Fruit fly (Drosophila melanogaster) whole organism, embryonic: Measurements from ENCODE around the gene Golgin84.
A peak's percentile ranks its signal among the peaks of the same experiment; 100 is the strongest.

Experiments used
- Bgb ChIP-seq: fragments of 200-800 bp; sonication (Bioruptor generic); IDR thresholded peaks from 2 replicates; pipeline ENCODE4 v1.3.6; 2022; ENCODE audit warnings: missing biosample characterization, missing genetic modification characterization; ENCODE audit not compliant: partially characterized antibody
- Bteb2 ChIP-seq: fragments of 200-800 bp; sonication (Bioruptor generic); optimal IDR thresholded peaks from 2 replicates; lab custom pipeline; 2016; ENCODE audit warnings: missing biosample characterization, missing genetic modification characterization
- CG12104 ChIP-seq: fragments of 200-800 bp; sonication (Bioruptor generic); optimal IDR thresholded peaks from 3 replicates; lab custom pipeline; 2016; ENCODE audit warnings: missing biosample characterization, missing genetic modification characterization
- CG12659 ChIP-seq: fragments of 200-800 bp; sonication (Bioruptor generic); optimal IDR thresholded peaks from 3 replicates; lab custom pipeline; 2017; ENCODE audit warnings: mild to moderate bottlenecking, missing biosample characterization, missing genetic modification reagents, missing genetic modification characterization
- CG12744 ChIP-seq: fragments of 200-800 bp; sonication (Bioruptor generic); optimal IDR thresholded peaks from 2 replicates; lab custom pipeline; 2016; ENCODE audit warnings: missing biosample characterization, missing genetic modification characterization
- CG13775 ChIP-seq: fragments of 200-800 bp; sonication (Bioruptor generic); optimal IDR thresholded peaks from 3 replicates; lab custom pipeline; 2017; ENCODE audit warnings: missing biosample characterization, mild to moderate bottlenecking, missing genetic modification characterization
- CG14710 ChIP-seq: fragments of 200-800 bp; sonication (Bioruptor generic); optimal IDR thresholded peaks from 3 replicates; lab custom pipeline; 2019; ENCODE audit warnings: missing biosample characterization, mild to moderate bottlenecking, missing genetic modification characterization, moderate library complexity
- CG14860 ChIP-seq: fragments of 200-800 bp; sonication (Bioruptor generic); IDR thresholded peaks from 3 replicates; pipeline ENCODE4 v1.3.6; 2022; ENCODE audit warnings: missing biosample characterization, missing genetic modification characterization; ENCODE audit not compliant: partially characterized antibody
- CG15696 ChIP-seq: fragments of 200-800 bp; sonication (Bioruptor generic); optimal IDR thresholded peaks from 2 replicates; lab custom pipeline; 2019; ENCODE audit warnings: missing biosample characterization, mild to moderate bottlenecking, missing genetic modification characterization, moderate library complexity
- CG16813 ChIP-seq: fragments of 200-800 bp; sonication (Bioruptor generic); IDR thresholded peaks from 3 replicates; pipeline ENCODE4 v1.3.6; 2022; ENCODE audit warnings: missing biosample characterization, missing genetic modification characterization; ENCODE audit not compliant: partially characterized antibody
- CG17385 ChIP-seq: fragments of 200-800 bp; sonication (Bioruptor generic); optimal IDR thresholded peaks from 3 replicates; lab custom pipeline; 2018; ENCODE audit warnings: missing biosample characterization, mild to moderate bottlenecking, missing genetic modification characterization
- CG17829 ChIP-seq: fragments of 200-800 bp; optimal IDR thresholded peaks from 2 replicates; lab custom pipeline; 2019; ENCODE audit warnings: missing biosample characterization, mild to moderate bottlenecking, missing genetic modification characterization, moderate library complexity
- CG18619 ChIP-seq: fragments of 200-800 bp; sonication (Bioruptor generic); optimal IDR thresholded peaks from 3 replicates; lab custom pipeline; 2017; ENCODE audit warnings: missing biosample characterization, mild to moderate bottlenecking, missing genetic modification characterization
- CG2712 ChIP-seq: fragments of 200-800 bp; optimal IDR thresholded peaks from 3 replicates; lab custom pipeline; 2019; ENCODE audit warnings: missing biosample characterization, mild to moderate bottlenecking, missing genetic modification characterization, moderate library complexity
- CG2889 ChIP-seq: fragments of 200-800 bp; sonication (Bioruptor generic); IDR thresholded peaks from 3 replicates; pipeline ENCODE4 v1.3.6; 2022; ENCODE audit warnings: missing biosample characterization, missing genetic modification characterization
- CG34376 ChIP-seq: fragments of 200-800 bp; sonication (Bioruptor generic); optimal IDR thresholded peaks from 2 replicates; lab custom pipeline; 2018; ENCODE audit warnings: missing biosample characterization, mild to moderate bottlenecking, missing genetic modification characterization
- CG7745 ChIP-seq: fragments of 200-800 bp; sonication (Bioruptor generic); optimal IDR thresholded peaks from 2 replicates; lab custom pipeline; 2018; ENCODE audit warnings: missing biosample characterization, mild to moderate bottlenecking, missing genetic modification characterization, moderate library complexity
- CG8388 ChIP-seq: fragments of 200-800 bp; sonication (Bioruptor generic); optimal IDR thresholded peaks from 2 replicates; lab custom pipeline; 2019; ENCODE audit warnings: missing biosample characterization, mild to moderate bottlenecking, missing genetic modification characterization, moderate library complexity
- Chrac-16 ChIP-seq: fragments of 200-800 bp; sonication (Bioruptor generic); optimal IDR thresholded peaks from 3 replicates; lab custom pipeline; 2016; ENCODE audit warnings: missing biosample characterization, missing genetic modification characterization
- D ChIP-seq, 2 experiments: fragments of 200-800 bp in 1 of 2; fragments of >200 bp in 1 of 2; sonication (Bioruptor generic) in 1 of 2; optimal IDR thresholded peaks; 2 replicates in 1 of 2; 3 replicates in 1 of 2; lab custom pipeline; 2017; ENCODE audit warnings: mild to moderate bottlenecking in 1 of 2, missing biosample characterization in 1 of 2, missing genetic modification characterization in 1 of 2, missing genetic modification reagents in 1 of 2
- D19B ChIP-seq: fragments of 200-800 bp; sonication (Bioruptor generic); optimal IDR thresholded peaks from 2 replicates; lab custom pipeline; 2017; ENCODE audit warnings: missing biosample characterization, mild to moderate bottlenecking, missing genetic modification characterization
- E2f1 ChIP-seq: fragments of 200-800 bp; sonication (Bioruptor generic); IDR thresholded peaks from 2 replicates; pipeline ENCODE4 v1.3.6; 2022; ENCODE audit warnings: missing biosample characterization, missing genetic modification characterization
- Elba2 ChIP-seq: fragments of 200-800 bp; sonication (Bioruptor generic); optimal IDR thresholded peaks from 3 replicates; lab custom pipeline; 2016; ENCODE audit warnings: missing biosample characterization, missing genetic modification characterization
- Fer2 ChIP-seq: fragments of 200-800 bp; sonication (Bioruptor generic); optimal IDR thresholded peaks from 2 replicates; lab custom pipeline; 2018; ENCODE audit warnings: missing biosample characterization, mild to moderate bottlenecking, missing genetic modification characterization, moderate library complexity
- Hsf ChIP-seq: fragments of 200-800 bp; sonication (Bioruptor generic); optimal IDR thresholded peaks from 3 replicates; lab custom pipeline; 2016; ENCODE audit warnings: missing biosample characterization, missing genetic modification characterization
- Scr ChIP-seq: fragments of 200-800 bp; sonication (Bioruptor generic); IDR thresholded peaks from 2 replicates; pipeline ENCODE4 v1.3.6; 2022; ENCODE audit warnings: missing biosample characterization, missing genetic modification characterization; ENCODE audit not compliant: partially characterized antibody
- Six4 ChIP-seq: fragments of 200-800 bp; sonication (Bioruptor generic); optimal IDR thresholded peaks from 2 replicates; lab custom pipeline; 2016; ENCODE audit warnings: missing biosample characterization, missing genetic modification characterization
- Sry-δ ChIP-seq: fragments of 200-800 bp; sonication (Bioruptor generic); optimal IDR thresholded peaks from 2 replicates; lab custom pipeline; 2016; ENCODE audit warnings: missing biosample characterization, missing genetic modification characterization
- YL-1 ChIP-seq: fragments of 200-800 bp; sonication (Bioruptor generic); optimal IDR thresholded peaks from 3 replicates; lab custom pipeline; 2017; ENCODE audit warnings: missing biosample characterization, mild to moderate bottlenecking, missing genetic modification characterization
- az2 ChIP-seq: fragments of 200-800 bp; sonication (Bioruptor generic); optimal IDR thresholded peaks from 3 replicates; lab custom pipeline; 2016; ENCODE audit warnings: missing biosample characterization, missing genetic modification characterization
- bbx ChIP-seq: fragments of 200-800 bp; sonication (Bioruptor generic); IDR thresholded peaks from 2 replicates; pipeline ENCODE4 v1.3.6; 2022; ENCODE audit warnings: missing biosample characterization, missing genetic modification characterization; ENCODE audit not compliant: partially characterized antibody
- caup ChIP-seq: fragments of 200-800 bp; sonication (Bioruptor generic); optimal IDR thresholded peaks from 3 replicates; lab custom pipeline; 2017; ENCODE audit warnings: missing biosample characterization, mild to moderate bottlenecking, missing genetic modification characterization, moderate library complexity; ENCODE audit not compliant: severe bottlenecking
- da ChIP-seq: fragments of 200-800 bp; sonication (Bioruptor generic); optimal IDR thresholded peaks from 2 replicates; lab custom pipeline; 2016; ENCODE audit warnings: missing biosample characterization, missing genetic modification characterization
- gcm2 ChIP-seq: fragments of 200-800 bp; sonication (Bioruptor generic); optimal IDR thresholded peaks from 2 replicates; lab custom pipeline; 2016; ENCODE audit warnings: missing biosample characterization, missing genetic modification characterization
- gem ChIP-seq: fragments of 200-800 bp; sonication (Bioruptor generic); optimal IDR thresholded peaks from 2 replicates; lab custom pipeline; 2019; ENCODE audit warnings: missing biosample characterization, mild to moderate bottlenecking, missing genetic modification characterization, moderate library complexity
- her ChIP-seq: fragments of 200-800 bp; sonication (Bioruptor generic); optimal IDR thresholded peaks from 2 replicates; lab custom pipeline; 2016; ENCODE audit warnings: missing biosample characterization, missing genetic modification characterization
- jigr1 ChIP-seq: fragments of 200-800 bp; sonication (Bioruptor generic); IDR thresholded peaks from 3 replicates; pipeline ENCODE4 v1.3.6; 2022; ENCODE audit warnings: missing biosample characterization, missing genetic modification characterization
- nmo ChIP-seq: fragments of 200-800 bp; sonication (Bioruptor generic); optimal IDR thresholded peaks from 2 replicates; lab custom pipeline; 2018; ENCODE audit warnings: missing biosample characterization, mild to moderate bottlenecking, missing genetic modification characterization, moderate library complexity
- nom ChIP-seq: fragments of 200-800 bp; sonication (Bioruptor generic); optimal IDR thresholded peaks from 2 replicates; lab custom pipeline; 2017; ENCODE audit warnings: missing biosample characterization, missing genetic modification characterization, mild to moderate bottlenecking, moderate library complexity, missing genetic modification reagents
- p53 ChIP-seq: fragments of 200-800 bp; sonication (Bioruptor generic); optimal IDR thresholded peaks from 2 replicates; lab custom pipeline; 2016; ENCODE audit warnings: missing biosample characterization, missing genetic modification characterization
- row ChIP-seq: fragments of 200-800 bp; sonication (Bioruptor generic); IDR thresholded peaks from 3 replicates; pipeline ENCODE4 v1.3.6; 2022; ENCODE audit warnings: missing biosample characterization, missing genetic modification characterization
- salm ChIP-seq: fragments of 200-800 bp; sonication (Bioruptor generic); optimal IDR thresholded peaks from 2 replicates; lab custom pipeline; 2018; ENCODE audit warnings: missing biosample characterization, mild to moderate bottlenecking, missing genetic modification characterization
- so ChIP-seq: fragments of 200-800 bp; sonication (Bioruptor generic); IDR thresholded peaks from 3 replicates; pipeline ENCODE4 v1.3.6; 2022; ENCODE audit warnings: missing biosample characterization, missing genetic modification characterization
- sob ChIP-seq: fragments of 200-800 bp; sonication (Bioruptor generic); IDR thresholded peaks from 2 replicates; pipeline ENCODE4 v1.3.6; 2022; ENCODE audit warnings: missing biosample characterization, missing genetic modification characterization
- sr ChIP-seq: fragments of 200-800 bp; sonication (Bioruptor generic); IDR thresholded peaks from 3 replicates; pipeline ENCODE4 v1.3.6; 2022; ENCODE audit warnings: missing biosample characterization, missing genetic modification characterization
- stc ChIP-seq: fragments of 200-800 bp; sonication (Bioruptor generic); IDR thresholded peaks from 2 replicates; pipeline ENCODE4 v1.3.6; 2022; ENCODE audit warnings: missing biosample characterization, missing genetic modification characterization
- tap ChIP-seq: fragments of 200-800 bp; optimal IDR thresholded peaks from 3 replicates; lab custom pipeline; 2019; ENCODE audit warnings: missing biosample characterization, mild to moderate bottlenecking, missing genetic modification characterization, moderate library complexity
- zfh1 ChIP-seq: fragments of 200-800 bp; sonication (Bioruptor generic); IDR thresholded peaks from 3 replicates; pipeline ENCODE4 v1.3.6; 2022; ENCODE audit warnings: missing biosample characterization, missing genetic modification characterization

Golgin84 gene

DNA sequence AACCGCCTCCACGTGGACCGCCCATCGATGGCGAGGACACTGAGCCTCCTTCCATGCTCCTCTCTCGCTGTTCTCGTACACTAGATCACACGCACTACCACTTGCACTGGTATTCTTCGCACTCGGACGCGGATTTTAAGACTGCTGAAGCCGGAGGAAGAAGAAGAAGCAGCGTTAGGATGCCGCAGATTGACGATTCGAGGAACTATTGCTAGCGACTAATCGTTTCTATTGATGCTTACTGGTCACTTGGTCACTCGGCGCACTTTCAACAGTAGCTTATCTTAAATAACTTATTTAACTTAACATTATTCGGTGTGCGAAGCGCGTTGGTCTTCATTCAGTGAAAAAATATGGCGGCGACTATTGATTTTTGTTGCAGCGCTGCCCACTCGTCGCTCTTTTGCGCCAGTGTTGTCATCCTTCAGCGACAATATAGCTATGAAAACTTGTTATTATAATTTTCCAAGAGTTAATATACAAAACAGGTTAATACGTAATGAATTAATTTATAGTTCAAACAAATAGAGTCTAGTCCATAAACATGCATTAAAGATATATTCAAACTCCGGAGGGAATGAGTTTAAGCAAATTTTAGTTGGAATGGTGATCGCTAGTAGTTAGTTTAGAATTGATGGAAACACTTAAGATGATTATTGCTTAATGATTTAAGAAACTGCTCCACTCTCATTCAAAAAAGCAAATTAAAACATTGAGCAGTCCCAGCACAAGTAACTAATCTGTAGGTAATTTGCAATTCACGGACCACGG, 9.1 kb downstream of the Golgin84 start, which contains the start of the genes CG5746 and CG6454 (continued):
- TF ChIP-seq Sry-δ (GFP tag; lab: Kevin White, UChicago): peak; percentile 38
- TF ChIP-seq YL-1 (GFP tag; lab: Kevin White, UChicago): peak; percentile 89
- peak; percentile 35; the same call in 1 of the 3 replicates for TF ChIP-seq zfh1 (GFP tag; lab: Robert Waterston, UW)
- TF ChIP-seq Elba2: peak; percentile 10
- TF ChIP-seq CG18619 (GFP tag; lab: Kevin White, UChicago): peak; percentile 62
- no peak for TF ChIP-seq D19B (GFP tag; lab: Kevin White, UChicago)
- no peak for TF ChIP-seq da (GFP tag; lab: Kevin White, UChicago)
- TF ChIP-seq salm (tag; lab: Kevin White, UChicago): no peak
- TF ChIP-seq caup (GFP tag; lab: Kevin White, UChicago): no peak
- TF ChIP-seq CG14860 (GFP tag; lab: Robert Waterston, UW): no peak
- no peak for TF ChIP-seq tap
- 0 out of 2 replicates have a peak, but pooled peaks have one; percentile 19 for TF ChIP-seq E2f1 (GFP tag; lab: Robert Waterston, UW)
- no peak for TF ChIP-seq Bgb (GFP tag; lab: Robert Waterston, UW)
- TF ChIP-seq sr: no peak
- TF ChIP-seq Six4 (GFP tag; lab: Kevin White, UChicago): peak; percentile 33
- TF ChIP-seq D (optimal IDR thresholded peaks at IDR 0.05; lab: Kevin White, UChicago): no peak
- TF ChIP-seq D (GFP tag; optimal IDR thresholded peaks at IDR 0.05; lab: Kevin White, UChicago): no peak
- TF ChIP-seq CG17385: peak; percentile 95
- peak; percentile 74 for TF ChIP-seq CG13775 (GFP tag; lab: Kevin White, UChicago)
- TF ChIP-seq CG12744 (GFP tag; lab: Kevin White, UChicago): peak; percentile 35
- TF ChIP-seq CG8388 (GFP tag; lab: Kevin White, UChicago): no peak
- peak; percentile 86 for TF ChIP-seq CG14710 (tag; lab: Kevin White, UChicago)
- peak; percentile 59; the same call in 1 of the 2 replicates for TF ChIP-seq sob (GFP tag; lab: Robert Waterston, UW)
- no peak for TF ChIP-seq CG7745 (tag; lab: Kevin White, UChicago)
- TF ChIP-seq CG12104 (GFP tag; lab: Kevin White, UChicago): peak; percentile 46
- peak; percentile 83 for TF ChIP-seq CG12659
- TF ChIP-seq row (GFP tag; lab: Robert Waterston, UW): peak; percentile 76
- 0 out of 3 replicates have a peak, but pooled peaks have one; percentile 53 for TF ChIP-seq CG2889 (GFP tag; lab: Robert Waterston, UW)
- peak; percentile 64 for TF ChIP-seq Chrac-16 (GFP tag; lab: Kevin White, UChicago)
- TF ChIP-seq Hsf: peak; percentile 71
- TF ChIP-seq stc (GFP tag; lab: Robert Waterston, UW): no peak
- no peak for TF ChIP-seq CG34376 (GFP tag; lab: Kevin White, UChicago)
- TF ChIP-seq so (GFP tag; lab: Robert Waterston, UW): no peak
- peak; percentile 48 for TF ChIP-seq az2 (GFP tag; lab: Kevin White, UChicago)
- peak; percentile 45 for TF ChIP-seq CG15696 (tag; lab: Kevin White, UChicago)
- no peak for TF ChIP-seq gem (tag; lab: Kevin White, UChicago)
- no peak for TF ChIP-seq p53 (GFP tag; lab: Kevin White, UChicago)
- no peak for TF ChIP-seq her (GFP tag; lab: Kevin White, UChicago)
- no peak for TF ChIP-seq gcm2 (GFP tag; lab: Kevin White, UChicago)
- no peak for TF ChIP-seq Scr (GFP tag; lab: Robert Waterston, UW)
- TF ChIP-seq CG2712 (tag; lab: Kevin White, UChicago): no peak
- TF ChIP-seq bbx (GFP tag; lab: Robert Waterston, UW): no peak
- no peak for TF ChIP-seq nom (GFP tag; lab: Kevin White, UChicago)
- peak; percentile 34; the same call in 1 of the 3 replicates for TF ChIP-seq jigr1
- TF ChIP-seq CG16813 (GFP tag; lab: Robert Waterston, UW): no peak
- no peak for TF ChIP-seq Fer2
- TF ChIP-seq CG17829 (tag; lab: Kevin White, UChicago): peak; percentile 72
- TF ChIP-seq Bteb2 (GFP tag; lab: Kevin White, UChicago): no peak
- peak; percentile 78 for TF ChIP-seq nmo
